Fruit fly (Drosophila melanogaster) whole organism, adult: ENCODE measurements around the gene Sod1.

Source experiments
- CG11617 ChIP-seq: fragments of 200-800 bp; sonication (Bioruptor generic); optimal IDR thresholded peaks from 2 replicates; lab custom pipeline; 2017; ENCODE audit warnings: mild to moderate bottlenecking, missing biosample characterization, missing genetic modification reagents, missing genetic modification characterization
- CG12768 ChIP-seq: fragments of 200-800 bp; sonication (Bioruptor generic); optimal IDR thresholded peaks from 2 replicates; lab custom pipeline; 2017; ENCODE audit warnings: missing biosample characterization, missing genetic modification characterization, mild to moderate bottlenecking, moderate library complexity, missing genetic modification reagents
- CG14711 ChIP-seq: fragments of 200-800 bp; sonication (Bioruptor generic); optimal IDR thresholded peaks from 2 replicates; lab custom pipeline; 2018; ENCODE audit warnings: missing biosample characterization, mild to moderate bottlenecking, missing genetic modification characterization, moderate library complexity
- CG1620 ChIP-seq: fragments of 200-800 bp; sonication (Bioruptor generic); optimal IDR thresholded peaks from 2 replicates; lab custom pipeline; 2016; ENCODE audit warnings: missing biosample characterization, missing genetic modification characterization
- CG33017 ChIP-seq: fragments of 200-800 bp; sonication (Bioruptor generic); optimal IDR thresholded peaks from 2 replicates; lab custom pipeline; 2018; ENCODE audit warnings: missing biosample characterization, mild to moderate bottlenecking, missing genetic modification characterization, moderate library complexity
- CG5204 ChIP-seq: fragments of 200-800 bp; sonication (Bioruptor generic); optimal IDR thresholded peaks from 2 replicates; lab custom pipeline; 2016; ENCODE audit warnings: missing biosample characterization, missing genetic modification characterization
- CG7045 ChIP-seq: fragments of 200-800 bp; sonication (Bioruptor generic); optimal IDR thresholded peaks from 2 replicates; lab custom pipeline; 2017; ENCODE audit warnings: missing biosample characterization, mild to moderate bottlenecking, missing genetic modification characterization
- CG7101 ChIP-seq: fragments of 200-800 bp; sonication (Bioruptor generic); optimal IDR thresholded peaks from 2 replicates; lab custom pipeline; 2018; ENCODE audit warnings: missing biosample characterization, mild to moderate bottlenecking, missing genetic modification characterization, moderate library complexity
- Clk ChIP-seq: fragments of 200-800 bp; sonication (Bioruptor generic); optimal IDR thresholded peaks from 2 replicates; lab custom pipeline; 2017; ENCODE audit warnings: missing biosample characterization, missing genetic modification characterization
- Crg-1 ChIP-seq: fragments of 200-800 bp; sonication (Bioruptor generic); optimal IDR thresholded peaks from 2 replicates; lab custom pipeline; 2016; ENCODE audit warnings: missing biosample characterization, missing genetic modification characterization
- Hr96 ChIP-seq: fragments of 200-800 bp; sonication (Bioruptor generic); optimal IDR thresholded peaks from 2 replicates; lab custom pipeline; 2016; ENCODE audit warnings: missing biosample characterization, missing genetic modification characterization
- Mnt ChIP-seq: fragments of 200-800 bp; sonication (Bioruptor generic); optimal IDR thresholded peaks from 2 replicates; lab custom pipeline; 2016; ENCODE audit warnings: missing biosample characterization, mild to moderate bottlenecking, missing genetic modification characterization
- bab1 ChIP-seq: fragments of 200-800 bp; sonication (Bioruptor generic); optimal IDR thresholded peaks from 3 replicates; lab custom pipeline; 2019; ENCODE audit warnings: missing biosample characterization, mild to moderate bottlenecking, missing genetic modification characterization, moderate library complexity
- cic ChIP-seq: fragments of 200-800 bp; sonication (Bioruptor generic); optimal IDR thresholded peaks from 2 replicates; lab custom pipeline; 2017; ENCODE audit warnings: missing biosample characterization, mild to moderate bottlenecking, missing genetic modification characterization, moderate library complexity
- cnc ChIP-seq, 2 experiments: fragments of >200 bp; optimal IDR thresholded peaks; 2 replicates each; lab custom pipeline; 2017
- kay ChIP-seq: fragments of 200-800 bp; sonication (Bioruptor generic); peaks from one replicate; lab custom pipeline; 2016; ENCODE audit warnings: missing biosample characterization, missing genetic modification characterization, borderline replicate concordance
- ovo ChIP-seq: fragments of 200-800 bp; sonication (Bioruptor generic); optimal IDR thresholded peaks from 2 replicates; lab custom pipeline; 2016; ENCODE audit warnings: missing biosample characterization, missing genetic modification characterization
- pad ChIP-seq: fragments of 200-800 bp; sonication (Bioruptor generic); optimal IDR thresholded peaks from 3 replicates; lab custom pipeline; 2017; ENCODE audit warnings: missing biosample characterization, missing genetic modification characterization, mild to moderate bottlenecking, moderate library complexity, missing genetic modification reagents
- tj ChIP-seq: fragments of 200-800 bp; sonication (Bioruptor generic); optimal IDR thresholded peaks from 3 replicates; lab custom pipeline; 2017; ENCODE audit warnings: missing biosample characterization, mild to moderate bottlenecking, missing genetic modification characterization, moderate library complexity
- toe ChIP-seq: fragments of 200-800 bp; sonication (Bioruptor generic); optimal IDR thresholded peaks from 2 replicates; lab custom pipeline; 2016; ENCODE audit warnings: missing biosample characterization, missing genetic modification characterization

Gene Sod1

DNA sequence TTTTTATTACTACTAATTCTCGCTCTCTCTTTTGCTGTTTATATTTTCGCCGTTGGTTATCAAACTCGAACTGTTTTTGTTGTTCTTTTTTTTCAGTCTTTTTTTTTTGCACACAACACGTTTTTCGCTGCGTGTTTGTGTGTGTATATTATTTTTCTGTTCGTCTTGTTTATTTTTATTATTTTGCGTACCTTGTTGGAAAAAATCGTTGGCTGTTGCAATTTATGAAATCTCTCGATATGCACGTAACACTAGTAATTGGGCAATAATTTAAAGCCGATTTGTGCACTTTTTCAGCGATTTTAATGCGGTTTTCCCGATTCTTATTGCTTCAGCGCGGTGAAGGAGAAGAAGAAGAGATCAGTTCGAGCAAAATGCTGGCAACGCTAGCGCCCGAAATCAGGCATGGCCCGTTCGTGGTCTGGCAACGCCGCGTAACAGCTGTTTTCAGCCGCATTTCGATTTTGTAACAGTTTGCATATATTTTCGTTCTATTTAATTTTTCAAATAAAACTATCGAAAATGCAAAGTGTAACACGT is 6.9 kb upstream of the Sod1 start, which contains the start of the genes FoxK and mRpL2:
Gene FoxK, minus strand, starts transcription at position 365 of the 540 bp plus-strand sequence.
Gene mRpL2, plus strand, starts transcription at position 429 of the 540 bp plus-strand sequence.
- peak; percentile 15 for TF ChIP-seq Crg-1 (GFP tag; lab: Kevin White, UChicago)
- peak; percentile 91 for TF ChIP-seq Mnt (GFP tag; lab: Kevin White, UChicago)
- peak; percentile 71 for TF ChIP-seq CG7045 (GFP tag; lab: Kevin White, UChicago)
- TF ChIP-seq CG12768 (GFP tag; lab: Kevin White, UChicago) = peak; percentile 85
- no peak for TF ChIP-seq cnc (optimal IDR thresholded peaks at IDR 0.05; lab: Kevin White, UChicago)
- peak; percentile 89 for TF ChIP-seq CG11617
- peak; percentile 98 for TF ChIP-seq kay (GFP tag; lab: Kevin White, UChicago)
- TF ChIP-seq bab1 (GFP tag; lab: Kevin White, UChicago) = peak; percentile 31
- TF ChIP-seq CG14711 (tag; lab: Kevin White, UChicago) = peak; percentile 51
- TF ChIP-seq Hr96 (GFP tag; lab: Kevin White, UChicago) = peak; percentile 57
- peak; percentile 93 for TF ChIP-seq cic (GFP tag; lab: Kevin White, UChicago)
- peak; percentile 64 for TF ChIP-seq CG1620 (GFP tag; lab: Kevin White, UChicago)
- peak; percentile 58 for TF ChIP-seq toe (GFP tag; lab: Kevin White, UChicago)
- peak; percentile 9 for TF ChIP-seq ovo (GFP tag; lab: Kevin White, UChicago)
- no peak for TF ChIP-seq CG5204 (GFP tag; lab: Kevin White, UChicago)
- TF ChIP-seq tj (GFP tag; lab: Kevin White, UChicago) = peak; percentile 88
- TF ChIP-seq Clk (GFP tag; lab: Kevin White, UChicago) = peak; percentile 7
- TF ChIP-seq CG7101 (tag; lab: Kevin White, UChicago) = peak; percentile 7
- peak; percentile 72 for TF ChIP-seq CG33017 (tag; lab: Kevin White, UChicago)
- TF ChIP-seq pad (GFP tag; lab: Kevin White, UChicago) = no peak

dm6 chr3L:11119901-11120418 is 6.4 kb upstream of the Sod1 start:
- TF ChIP-seq Mnt (GFP tag; lab: Kevin White, UChicago) (no peak), cic (GFP tag; lab: Kevin White, UChicago) (no peak), ovo (GFP tag; lab: Kevin White, UChicago) (peak; percentile 47), Crg-1 (GFP tag; lab: Kevin White, UChicago) (no peak), CG33017 (tag; lab: Kevin White, UChicago) (no peak)

- TF ChIP-seq Mnt (GFP tag; lab: Kevin White, UChicago) (peak; percentile 7), CG5204 (GFP tag; lab: Kevin White, UChicago) (no peak), bab1 (GFP tag; lab: Kevin White, UChicago) (no peak), Crg-1 (GFP tag; lab: Kevin White, UChicago) (peak; percentile 56), ovo (GFP tag; lab: Kevin White, UChicago) (no peak), tj (GFP tag; lab: Kevin White, UChicago) (no peak), CG33017 (tag; lab: Kevin White, UChicago) (no peak), CG7101 (tag; lab: Kevin White, UChicago) (no peak), CG1620 (GFP tag; lab: Kevin White, UChicago) (peak; percentile 20), CG7045 (GFP tag; lab: Kevin White, UChicago) (peak; percentile 1), kay (GFP tag; lab: Kevin White, UChicago) (no peak), pad (GFP tag; lab: Kevin White, UChicago) (peak; percentile 10), toe (GFP tag; lab: Kevin White, UChicago) (no peak), Clk (GFP tag; lab: Kevin White, UChicago) (no peak), CG12768 (GFP tag; lab: Kevin White, UChicago) (peak; percentile 15), CG14711 (tag; lab: Kevin White, UChicago) (peak; percentile 77), cnc (optimal IDR thresholded peaks at IDR 0.05; lab: Kevin White, UChicago) (no peak), cic (GFP tag; lab: Kevin White, UChicago) (no peak), Hr96 (GFP tag; lab: Kevin White, UChicago) (no peak), CG11617 (no peak)
Measured at dm6 chr3L:11119396-11119900, 5.9 kb upstream of the Sod1 start.

DNA sequence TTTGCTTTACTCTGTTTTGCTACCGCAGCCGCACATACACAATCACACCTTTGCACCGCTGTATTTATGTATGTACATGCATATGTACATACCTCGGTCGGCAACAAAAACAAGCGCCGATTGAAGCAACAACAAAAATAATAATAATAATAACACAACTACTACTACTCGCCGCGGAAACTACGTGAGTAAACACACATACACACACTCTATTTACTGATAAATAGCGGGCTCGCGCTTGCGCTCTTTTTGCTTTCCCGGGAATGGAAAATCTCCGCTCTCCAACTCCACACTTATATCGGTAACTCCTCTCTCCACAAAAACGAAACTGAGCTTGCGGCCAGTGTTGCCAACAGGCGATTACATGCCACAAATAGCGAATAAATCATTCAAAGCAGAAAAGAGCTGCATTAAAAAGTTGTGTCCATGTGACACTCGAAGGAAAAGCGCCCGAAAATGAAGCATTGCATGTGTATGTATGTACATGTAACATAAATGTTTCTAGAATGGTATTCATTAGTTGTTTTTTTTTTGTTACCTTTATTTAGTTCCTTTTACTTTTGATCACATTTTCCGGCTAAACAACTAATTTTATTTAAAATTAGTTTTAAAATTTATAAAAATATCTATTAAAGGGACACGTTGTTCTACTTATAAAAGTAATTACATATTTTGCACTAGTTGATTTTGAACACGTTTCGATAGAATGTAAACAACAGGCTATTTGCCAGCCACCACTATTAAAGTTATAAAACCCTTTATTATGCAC is 5.3 kb upstream of the Sod1 start:
- TF ChIP-seq CG11617 = no peak
- peak; percentile 60 for TF ChIP-seq CG14711 (tag; lab: Kevin White, UChicago)
- peak; percentile 54 for TF ChIP-seq Clk (GFP tag; lab: Kevin White, UChicago)
- peak; percentile 19 for TF ChIP-seq CG33017 (tag; lab: Kevin White, UChicago)
- peak; percentile 34 for TF ChIP-seq Hr96 (GFP tag; lab: Kevin White, UChicago)
- no peak for TF ChIP-seq CG1620 (GFP tag; lab: Kevin White, UChicago)
- no peak for TF ChIP-seq toe (GFP tag; lab: Kevin White, UChicago)
- TF ChIP-seq cnc (optimal IDR thresholded peaks at IDR 0.05; lab: Kevin White, UChicago) = no peak
- peak; percentile 48 for TF ChIP-seq CG7045 (GFP tag; lab: Kevin White, UChicago)
- peak; percentile 78 for TF ChIP-seq pad (GFP tag; lab: Kevin White, UChicago)
- TF ChIP-seq Crg-1 (GFP tag; lab: Kevin White, UChicago) = peak; percentile 66
- peak; percentile 85 for TF ChIP-seq Mnt (GFP tag; lab: Kevin White, UChicago)
- peak; percentile 68 for TF ChIP-seq CG12768 (GFP tag; lab: Kevin White, UChicago)
- TF ChIP-seq CG7101 (tag; lab: Kevin White, UChicago) = peak; percentile 70
- peak; percentile 40 for TF ChIP-seq tj (GFP tag; lab: Kevin White, UChicago)
- TF ChIP-seq ovo (GFP tag; lab: Kevin White, UChicago) = peak; percentile 80
- peak; percentile 97 for TF ChIP-seq kay (GFP tag; lab: Kevin White, UChicago)
- TF ChIP-seq cic (GFP tag; lab: Kevin White, UChicago) = peak; percentile 98
- TF ChIP-seq CG5204 (GFP tag; lab: Kevin White, UChicago) = no peak
